Fruit fly (Drosophila melanogaster): ENCODE measurements around the gene IntS4.

IntS4 gene

DNA sequence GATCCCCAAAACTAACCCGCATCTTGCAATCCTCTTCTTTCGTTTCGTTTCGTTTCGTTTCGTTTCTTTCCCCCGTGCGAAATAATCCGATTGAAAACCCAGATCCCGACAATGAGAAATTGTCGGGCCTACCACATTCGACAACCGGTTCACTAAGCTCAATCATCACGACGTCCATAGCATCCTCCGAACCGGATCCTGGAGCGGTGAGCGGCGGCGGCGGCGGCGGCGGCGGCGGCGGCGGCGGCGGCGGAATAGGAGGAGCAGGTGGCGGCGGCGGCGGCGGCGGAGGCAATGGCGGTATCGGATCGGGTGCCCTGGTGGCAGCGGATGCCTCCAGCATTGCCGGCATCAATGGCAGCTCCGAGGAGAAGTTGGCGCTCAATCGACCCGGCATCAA lies 46.3 kb downstream of the IntS4 start:
- TF ChIP-seq bab1 (GFP tag; optimal IDR thresholded peaks at IDR 0.05) (no peak), Crg-1 (GFP tag; optimal IDR thresholded peaks at IDR 0.05) (no peak), ovo (GFP tag; optimal IDR thresholded peaks at IDR 0.05) (no peak), CG1620 (GFP tag; optimal IDR thresholded peaks at IDR 0.05) (no peak), CG7101 (tag; optimal IDR thresholded peaks at IDR 0.05) (no peak), CG12768 (GFP tag; optimal IDR thresholded peaks at IDR 0.05) (no peak), cnc (optimal IDR thresholded peaks at IDR 0.05) (no peak), CG33017 (tag; optimal IDR thresholded peaks at IDR 0.05) (no peak)

DNA sequence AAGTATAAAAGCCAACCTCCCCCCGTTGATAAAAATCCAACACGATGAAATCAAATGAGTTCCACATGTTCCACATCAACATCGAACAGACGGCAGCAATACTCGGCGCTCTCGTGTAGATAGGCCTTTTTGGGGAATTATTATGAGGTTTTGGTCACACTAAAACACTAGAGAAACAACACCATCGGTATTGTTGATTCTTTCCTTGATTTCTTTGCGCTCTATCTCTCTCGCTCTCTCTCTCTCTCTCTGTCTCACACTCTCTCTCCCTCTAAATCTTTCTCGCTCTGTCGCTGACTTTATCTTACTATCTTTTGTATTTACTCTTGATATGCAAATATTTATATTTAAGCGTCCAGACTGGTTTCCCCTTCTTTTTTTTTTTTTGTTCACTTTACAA lies 47.9 kb downstream of the IntS4 start:
- TF ChIP-seq kay (GFP tag; ENCODE audit: borderline replicate concordance) (no peak), toe (GFP tag; optimal IDR thresholded peaks at IDR 0.05) (no peak), CG1620 (GFP tag; optimal IDR thresholded peaks at IDR 0.05) (no peak), tj (GFP tag; optimal IDR thresholded peaks at IDR 0.05) (no peak), CG7101 (tag; optimal IDR thresholded peaks at IDR 0.05) (peak; percentile 49), CG11617 (GFP tag; optimal IDR thresholded peaks at IDR 0.05) (no peak), cnc (optimal IDR thresholded peaks at IDR 0.05) (no peak), pad (GFP tag; optimal IDR thresholded peaks at IDR 0.05) (no peak), CG7045 (GFP tag; optimal IDR thresholded peaks at IDR 0.05) (peak; percentile 23), ovo (GFP tag; optimal IDR thresholded peaks at IDR 0.05) (no peak)

Measured in whole organism, adult.